Fruit fly (Drosophila melanogaster) whole organism: ENCODE measurements around the gene CG33234.

Source experiments
- CG8478 ChIP-seq: fragments of >200 bp; optimal IDR thresholded peaks from 2 replicates; lab custom pipeline; 2018; ENCODE audit warnings: inconsistent platforms
- Dll ChIP-seq: fragments of >200 bp; optimal IDR thresholded peaks from 2 replicates; lab custom pipeline; 2017
- EcR ChIP-seq, 2 experiments: fragments of >200 bp; optimal IDR thresholded peaks; 2 replicates each; lab custom pipeline; 2017; ENCODE audit warnings: missing biosample characterization in 2 of 2, missing genetic modification characterization in 2 of 2, missing genetic modification reagents in 2 of 2
- pan ChIP-seq: fragments of >200 bp; optimal IDR thresholded peaks from 2 replicates; lab custom pipeline; 2017
- psq ChIP-seq: fragments of >200 bp; optimal IDR thresholded peaks from 2 replicates; lab custom pipeline; 2017
- usp ChIP-seq: fragments of >200 bp; optimal IDR thresholded peaks from 2 replicates; lab custom pipeline; 2017; ENCODE audit warnings: missing biosample characterization, missing genetic modification characterization, mixed read lengths

The CG33234 gene

DNA sequence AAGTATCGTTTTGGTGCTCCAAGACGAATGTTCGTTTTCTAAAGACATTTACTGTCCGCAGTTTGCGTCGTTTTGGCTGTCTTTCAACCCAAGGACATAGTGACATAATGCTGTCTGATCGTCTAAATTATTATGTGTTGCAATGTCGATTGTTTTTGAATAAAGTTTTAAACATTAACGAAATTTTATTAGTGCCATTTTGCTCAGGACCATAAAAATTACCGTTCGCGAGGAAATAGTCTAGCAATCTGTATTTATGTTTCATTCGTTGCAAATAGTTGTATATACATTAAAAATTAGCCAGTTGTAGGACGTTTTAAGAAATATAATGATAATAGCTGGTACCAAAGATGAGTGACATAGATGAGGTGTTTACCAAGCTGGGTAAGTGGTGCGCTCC, at the start of gene CG33234:
Gene CG33234 (plus strand): TSS at position 301 of the 400 bp plus-strand sequence.
- TF ChIP-seq psq (lab: Kevin White, UChicago) (no peak), usp (GFP tag; lab: Kevin White, UChicago) (no peak), EcR (GFP tag; optimal IDR thresholded peaks at IDR 0.05; lab: Kevin White, UChicago) (no peak), Dll (no peak), pan (lab: Kevin White, UChicago) (no peak), CG8478 (lab: Kevin White, UChicago) (no peak)

DNA sequence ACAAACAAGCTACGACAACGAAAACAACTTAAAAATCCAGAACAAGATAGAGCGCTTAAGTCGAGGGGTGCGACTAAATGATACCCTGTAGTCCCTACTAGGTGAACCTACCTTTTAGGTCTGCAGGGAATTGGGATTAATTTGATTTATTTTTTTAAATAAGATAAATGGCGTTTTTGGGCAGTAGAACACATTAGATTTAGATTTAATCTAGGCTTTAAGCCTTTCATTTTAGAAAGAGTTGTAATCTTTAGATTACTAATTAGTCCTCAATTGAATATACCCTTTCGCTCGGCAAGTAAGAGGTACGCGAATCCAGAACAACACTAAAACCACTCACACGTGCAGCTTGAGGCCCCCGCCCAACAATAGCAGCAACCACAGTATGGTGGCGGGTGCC, 47.2 kb upstream of the CG33234 start:
- TF ChIP-seq CG8478 (lab: Kevin White, UChicago) = no peak
- no peak for TF ChIP-seq usp (GFP tag; lab: Kevin White, UChicago)
- TF ChIP-seq EcR (GFP tag; optimal IDR thresholded peaks at IDR 0.05; lab: Kevin White, UChicago) = no peak
- no peak for TF ChIP-seq Dll
- no peak for TF ChIP-seq psq (lab: Kevin White, UChicago)

DNA sequence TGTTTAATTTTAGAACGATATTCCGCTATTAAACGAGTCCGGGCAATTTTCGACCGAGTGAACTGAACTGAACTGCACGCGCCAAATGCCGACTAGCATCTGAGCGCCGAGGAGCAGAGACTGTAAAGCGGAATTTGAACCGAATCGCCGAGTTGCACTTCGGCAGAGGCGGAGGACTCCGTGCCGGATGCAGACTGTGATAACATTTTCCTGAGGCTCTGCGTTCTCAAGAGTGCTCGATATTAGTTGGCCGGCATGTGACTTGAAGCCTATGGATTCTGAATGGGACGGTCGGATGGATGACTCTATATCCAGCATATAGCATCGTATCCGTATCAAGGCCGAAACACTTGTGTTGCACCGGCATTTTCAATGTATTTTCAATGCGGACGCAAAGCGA, 31.5 kb upstream of the CG33234 start, which contains the start of gene Pxn:
Gene Pxn (minus strand): TSS at position 101 of the 400 bp plus-strand sequence.
- TF ChIP-seq EcR (GFP tag; optimal IDR thresholded peaks at IDR 0.05; lab: Kevin White, UChicago) (no peak), pan (lab: Kevin White, UChicago) (no peak), psq (lab: Kevin White, UChicago) (no peak), Dll (no peak), usp (GFP tag; lab: Kevin White, UChicago) (no peak), CG8478 (lab: Kevin White, UChicago) (no peak)

DNA sequence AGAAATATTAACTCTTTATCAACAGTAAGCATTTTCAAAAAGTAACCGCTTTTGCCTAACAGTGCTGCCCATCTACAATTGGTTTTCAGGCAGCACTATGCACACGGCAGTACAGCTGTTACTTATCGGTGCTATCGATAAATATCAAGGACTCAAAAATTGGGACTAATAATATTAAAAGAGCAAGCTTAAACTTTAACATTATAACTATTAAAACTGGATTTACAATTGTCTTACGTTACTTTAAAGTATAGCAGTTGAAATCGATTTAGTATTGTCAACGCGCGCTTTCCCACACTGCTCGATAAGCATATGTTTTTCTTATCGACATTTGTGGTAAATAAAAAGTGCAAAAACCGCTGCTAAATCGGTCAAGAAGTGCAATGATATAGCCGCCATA, 30.0 kb upstream of the CG33234 start, which contains the start of the genes CG42245 and MEP-1:
Gene CG42245 (plus strand): TSS at position 310 of the 400 bp plus-strand sequence.
Gene MEP-1 (plus strand): TSS at position 310 of the 400 bp plus-strand sequence.
- TF ChIP-seq usp (GFP tag; lab: Kevin White, UChicago) = no peak
- no peak for TF ChIP-seq CG8478 (lab: Kevin White, UChicago)
- no peak for TF ChIP-seq pan (lab: Kevin White, UChicago)
- no peak for TF ChIP-seq EcR (GFP tag; optimal IDR thresholded peaks at IDR 0.05; lab: Kevin White, UChicago)
- TF ChIP-seq Dll = no peak
- TF ChIP-seq psq (lab: Kevin White, UChicago) = no peak

DNA sequence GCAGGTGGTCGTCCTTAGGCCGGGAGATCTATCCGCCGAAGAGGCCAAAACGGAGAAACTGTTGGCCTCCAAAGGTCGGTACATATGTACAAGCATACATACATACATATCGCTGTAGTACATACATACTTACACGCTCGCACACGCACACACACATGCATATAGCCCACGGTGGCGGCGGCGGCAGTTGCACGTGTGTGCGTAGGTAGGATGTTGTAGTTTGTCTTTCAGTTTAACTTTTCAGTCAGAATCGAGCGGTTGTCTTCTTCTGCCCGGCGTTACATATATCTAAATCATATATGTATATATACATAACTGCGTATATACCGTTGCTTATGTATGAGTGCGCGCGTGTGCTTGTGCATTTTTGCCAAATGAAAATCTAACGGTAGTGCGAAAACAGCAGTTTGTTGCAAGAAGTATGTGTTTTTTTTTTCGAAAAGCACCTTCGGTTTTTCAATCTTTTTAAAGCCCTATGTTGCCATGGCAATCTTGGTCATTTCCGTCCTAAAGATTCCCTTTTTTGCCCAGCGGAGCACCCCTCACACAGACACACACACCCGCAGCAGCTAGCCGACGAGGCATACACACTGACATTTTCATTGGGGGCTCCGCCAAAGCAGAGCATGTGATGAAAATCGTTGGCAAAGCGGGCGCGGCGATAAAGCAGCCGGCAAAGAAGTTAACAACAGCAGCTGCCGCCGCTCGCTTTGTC, 29.2 kb upstream of the CG33234 start:
- TF ChIP-seq pan (lab: Kevin White, UChicago) = no peak
- TF ChIP-seq CG8478 (lab: Kevin White, UChicago) = no peak
- no peak for TF ChIP-seq usp (GFP tag; lab: Kevin White, UChicago)
- no peak for TF ChIP-seq psq (lab: Kevin White, UChicago)
- no peak for TF ChIP-seq Dll
- no peak for TF ChIP-seq EcR (GFP tag; optimal IDR thresholded peaks at IDR 0.05; lab: Kevin White, UChicago)

DNA sequence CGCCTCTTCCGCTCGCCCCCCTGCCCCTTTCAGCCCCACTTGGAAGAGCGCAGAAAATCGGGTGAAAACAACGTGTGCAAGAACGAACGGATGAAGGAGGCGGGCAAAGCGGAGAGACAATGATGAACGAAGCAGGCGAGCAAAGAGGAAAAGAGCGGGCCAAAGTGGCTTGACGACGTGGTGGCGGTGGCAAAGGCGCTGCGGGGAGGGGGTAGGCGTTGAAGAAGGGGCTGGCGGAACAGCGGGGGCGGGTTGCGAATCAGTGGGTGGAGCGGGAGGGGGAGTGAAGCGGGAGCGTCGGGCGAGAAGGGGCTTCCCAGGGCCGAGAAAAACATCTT, 28.7 kb upstream of the CG33234 start:
- TF ChIP-seq psq (lab: Kevin White, UChicago) (peak; percentile 67), pan (lab: Kevin White, UChicago) (no peak), EcR (GFP tag; optimal IDR thresholded peaks at IDR 0.05; lab: Kevin White, UChicago) (no peak), CG8478 (lab: Kevin White, UChicago) (no peak), Dll (peak; percentile 63), usp (GFP tag; lab: Kevin White, UChicago) (no peak)

DNA sequence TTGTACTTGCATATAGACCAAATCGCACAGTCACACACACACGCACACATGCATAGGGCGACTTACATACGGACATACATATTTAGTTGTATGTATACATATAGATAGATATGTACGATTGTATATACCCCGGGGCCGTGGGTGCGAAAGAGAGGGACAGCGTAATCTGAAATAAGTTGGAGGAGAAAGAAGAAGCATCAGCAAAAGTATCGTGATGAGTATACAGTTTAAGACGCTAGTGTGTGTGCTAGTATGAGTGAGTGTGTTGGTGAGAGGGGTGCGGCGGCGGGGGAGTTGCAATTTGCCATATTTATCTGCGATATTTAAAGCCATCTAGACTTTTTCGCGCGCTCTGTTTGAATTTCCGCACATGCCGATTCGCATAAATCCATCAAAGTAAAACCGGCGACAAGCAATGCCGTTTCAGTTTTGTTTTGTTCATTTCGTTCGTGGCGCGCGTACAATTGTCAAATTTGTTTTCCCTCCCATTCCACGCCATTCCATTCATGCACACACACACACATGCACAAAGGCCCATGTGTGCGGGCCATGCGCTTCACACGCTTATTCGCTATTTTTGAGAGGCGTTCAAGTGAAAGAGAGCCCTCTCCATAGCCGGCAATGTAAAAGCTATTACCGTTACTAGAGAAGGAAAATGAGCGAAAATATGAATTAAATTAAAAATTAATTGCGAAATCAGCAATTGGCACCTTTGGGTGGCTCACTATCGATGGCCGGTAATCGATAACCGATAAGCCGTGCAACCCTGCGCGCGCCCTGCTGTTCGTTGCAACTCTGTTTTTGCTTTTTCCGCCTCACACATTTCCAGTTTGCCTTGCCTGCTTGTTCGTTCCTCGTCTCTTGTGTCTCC, 26.3 kb upstream of the CG33234 start:
- TF ChIP-seq Dll (peak; percentile 55), pan (lab: Kevin White, UChicago) (no peak), psq (lab: Kevin White, UChicago) (no peak)

DNA sequence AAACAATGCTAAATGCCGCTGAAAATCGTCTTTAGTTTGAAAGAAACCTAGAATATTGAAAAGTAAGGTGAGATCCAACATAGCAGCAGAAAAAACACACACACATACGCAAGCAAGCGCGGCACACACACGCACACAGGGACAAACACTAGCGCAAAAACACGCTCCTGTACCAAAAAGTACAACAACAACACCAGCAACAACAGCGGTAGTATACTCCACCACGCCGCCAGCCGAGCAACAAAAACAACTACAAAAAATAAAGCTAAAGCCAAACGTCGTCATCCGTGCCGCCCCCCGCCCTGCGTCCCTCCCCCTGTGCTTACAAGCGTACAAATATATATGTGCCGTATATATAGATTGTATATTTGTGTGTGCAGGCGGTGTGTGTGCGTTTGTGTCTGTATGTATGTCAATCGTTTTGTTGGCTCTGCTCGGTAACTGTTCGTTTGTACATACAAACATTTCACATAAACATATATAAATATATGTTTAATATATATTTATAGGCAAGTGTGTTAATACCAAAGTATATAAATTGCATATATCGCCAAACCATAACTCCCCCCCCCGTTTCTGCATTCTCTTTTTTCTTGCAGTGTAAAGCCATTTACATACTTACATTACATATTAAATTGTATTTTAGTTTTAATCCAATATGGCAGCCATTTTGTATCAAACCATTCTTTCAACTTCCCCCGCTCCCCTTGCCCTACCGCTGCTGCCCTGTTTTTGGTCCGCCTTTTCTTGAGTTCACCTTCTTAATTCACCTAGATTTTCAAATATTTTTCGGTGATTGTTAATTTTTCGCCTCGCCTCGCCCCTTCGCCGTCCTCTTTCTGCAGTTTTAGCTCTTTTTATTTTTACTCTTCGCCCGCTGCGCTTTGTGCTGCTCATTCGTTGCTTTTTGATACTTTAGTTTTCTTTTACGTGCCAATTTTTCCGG, 25.1 kb upstream of the CG33234 start:
- TF ChIP-seq EcR (GFP tag; optimal IDR thresholded peaks at IDR 0.05; lab: Kevin White, UChicago) (no peak), psq (lab: Kevin White, UChicago) (no peak), usp (GFP tag; lab: Kevin White, UChicago) (no peak), pan (lab: Kevin White, UChicago) (no peak), Dll (no peak), CG8478 (lab: Kevin White, UChicago) (no peak)

DNA sequence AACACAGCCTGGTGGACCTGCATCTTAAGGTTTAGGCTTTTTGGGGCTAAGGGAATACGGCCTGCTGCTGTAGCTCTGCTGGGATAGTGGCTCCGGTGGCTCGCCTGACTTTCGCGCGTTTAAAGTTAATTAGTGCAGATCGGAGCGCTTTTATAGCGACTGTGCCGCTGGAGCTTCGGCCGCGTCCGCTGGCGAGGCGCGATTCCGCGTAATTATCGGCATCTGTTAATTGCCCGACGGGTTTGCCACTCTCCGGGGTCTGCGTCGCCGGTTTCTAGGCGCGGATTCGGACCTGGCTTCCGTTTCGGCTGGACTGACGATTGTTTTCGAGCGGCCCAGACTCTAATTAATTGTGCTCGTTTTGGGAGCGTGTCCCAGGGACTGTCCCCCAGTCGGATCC, 18.1 kb upstream of the CG33234 start, which contains the start of gene CG14949:
Gene CG14949 (minus strand): TSS at position 101 of the 400 bp plus-strand sequence.
- TF ChIP-seq psq (lab: Kevin White, UChicago) = no peak
- TF ChIP-seq EcR (GFP tag; optimal IDR thresholded peaks at IDR 0.05; lab: Kevin White, UChicago) = no peak
- TF ChIP-seq Dll = no peak
- TF ChIP-seq pan (lab: Kevin White, UChicago) = no peak
- no peak for TF ChIP-seq usp (GFP tag; lab: Kevin White, UChicago)
- no peak for TF ChIP-seq CG8478 (lab: Kevin White, UChicago)

DNA sequence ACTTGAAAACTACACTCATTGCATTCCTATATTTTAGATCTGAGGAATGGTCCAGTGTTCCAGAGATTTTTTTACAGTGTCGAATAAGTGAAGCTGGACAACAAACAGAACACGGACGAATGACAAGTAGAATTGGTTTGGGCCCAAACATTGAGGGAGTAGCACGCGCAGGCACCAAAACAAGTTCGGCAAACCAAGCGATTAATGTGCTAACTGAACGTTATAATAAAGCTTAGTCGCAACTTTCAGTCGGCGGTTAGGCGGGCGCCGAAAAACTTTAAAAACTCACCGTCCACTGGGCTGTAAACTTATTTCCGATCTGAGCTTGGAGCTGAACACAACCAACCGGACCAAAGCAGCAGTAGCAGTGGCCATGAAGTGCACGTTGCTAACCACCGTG, 16.4 kb upstream of the CG33234 start, which contains the start of gene CG1143:
Gene CG1143 (plus strand): TSS at position 301 of the 400 bp plus-strand sequence.
- no peak for TF ChIP-seq EcR (GFP tag; optimal IDR thresholded peaks at IDR 0.05; lab: Kevin White, UChicago)
- TF ChIP-seq psq (lab: Kevin White, UChicago) = no peak
- TF ChIP-seq usp (GFP tag; lab: Kevin White, UChicago) = no peak
- no peak for TF ChIP-seq Dll
- no peak for TF ChIP-seq pan (lab: Kevin White, UChicago)
- TF ChIP-seq CG8478 (lab: Kevin White, UChicago) = no peak
